Fruit fly (Drosophila melanogaster) whole organism, prepupa: ENCODE data around the gene CG43800.

Source experiments
- Blimp-1 ChIP-seq: fragments of 200-800 bp; sonication (Bioruptor generic); optimal IDR thresholded peaks from 3 replicates; lab custom pipeline; 2017; ENCODE audit warnings: missing biosample characterization, missing genetic modification characterization, mild to moderate bottlenecking, moderate library complexity, missing genetic modification reagents
- CG10631 ChIP-seq: fragments of 200-800 bp; sonication (Bioruptor generic); optimal IDR thresholded peaks from 2 replicates; lab custom pipeline; 2016; ENCODE audit warnings: missing biosample characterization, missing genetic modification characterization
- CG10669 ChIP-seq: fragments of 200-800 bp; sonication (Bioruptor generic); optimal IDR thresholded peaks from 3 replicates; lab custom pipeline; 2018; ENCODE audit warnings: missing biosample characterization, mild to moderate bottlenecking, missing genetic modification characterization, moderate library complexity
- CG11294 ChIP-seq: fragments of 200-800 bp; sonication (Bioruptor generic); IDR thresholded peaks from 2 replicates; pipeline ENCODE4 v1.3.6; 2022; ENCODE audit warnings: missing biosample characterization, missing genetic modification characterization
- CG15336 ChIP-seq: fragments of 200-800 bp; sonication (Bioruptor generic); IDR thresholded peaks from 2 replicates; pipeline ENCODE4 v1.3.6; 2022; ENCODE audit warnings: missing biosample characterization, missing genetic modification characterization
- CG1621 ChIP-seq: fragments of 200-800 bp; sonication (Bioruptor generic); optimal IDR thresholded peaks from 3 replicates; lab custom pipeline; 2018; ENCODE audit warnings: missing biosample characterization, mild to moderate bottlenecking, missing genetic modification characterization
- CG3032 ChIP-seq: fragments of 200-800 bp; optimal IDR thresholded peaks from 2 replicates; lab custom pipeline; 2019; ENCODE audit warnings: missing biosample characterization, mild to moderate bottlenecking, missing genetic modification characterization, moderate library complexity
- CG32006 ChIP-seq: fragments of 200-800 bp; sonication (Bioruptor generic); optimal IDR thresholded peaks from 3 replicates; lab custom pipeline; 2017; ENCODE audit warnings: missing biosample characterization, mild to moderate bottlenecking, missing genetic modification characterization
- CG3919 ChIP-seq: fragments of 200-800 bp; sonication (Bioruptor generic); optimal IDR thresholded peaks from 3 replicates; lab custom pipeline; 2016; ENCODE audit warnings: missing biosample characterization, missing genetic modification characterization
- CG4318 ChIP-seq: fragments of 200-800 bp; sonication (Bioruptor generic); optimal IDR thresholded peaks from 3 replicates; lab custom pipeline; 2017; ENCODE audit warnings: missing biosample characterization, mild to moderate bottlenecking, missing genetic modification characterization
- CG6792 ChIP-seq: fragments of 200-800 bp; sonication (Bioruptor generic); optimal IDR thresholded peaks from 3 replicates; lab custom pipeline; 2016; ENCODE audit warnings: missing biosample characterization, missing genetic modification characterization
- CG6854 ChIP-seq: fragments of 200-800 bp; sonication (Bioruptor generic); optimal IDR thresholded peaks from 2 replicates; lab custom pipeline; 2017; ENCODE audit warnings: missing biosample characterization, mild to moderate bottlenecking, missing genetic modification characterization
- CG8119 ChIP-seq: fragments of 200-800 bp; sonication (Bioruptor generic); IDR thresholded peaks from 3 replicates; pipeline ENCODE4 v1.3.6; 2022; ENCODE audit warnings: missing biosample characterization, missing genetic modification characterization
- CG8319 ChIP-seq: fragments of 200-800 bp; sonication (Bioruptor generic); optimal IDR thresholded peaks from 3 replicates; lab custom pipeline; 2016; ENCODE audit warnings: missing biosample characterization, missing genetic modification characterization
- CG8632 ChIP-seq: fragments of 200-800 bp; sonication (Bioruptor generic); optimal IDR thresholded peaks from 3 replicates; lab custom pipeline; 2016; ENCODE audit warnings: missing biosample characterization, missing genetic modification characterization
- CG9139 ChIP-seq: fragments of 200-800 bp; sonication (Bioruptor generic); optimal IDR thresholded peaks from 3 replicates; lab custom pipeline; 2017; ENCODE audit warnings: missing biosample characterization, mild to moderate bottlenecking, missing genetic modification characterization
- Eip75B ChIP-seq: fragments of 200-800 bp; sonication (Bioruptor generic); optimal IDR thresholded peaks from 3 replicates; lab custom pipeline; 2016; ENCODE audit warnings: missing biosample characterization, missing genetic modification characterization
- Eip78C ChIP-seq: fragments of 200-800 bp; sonication (Bioruptor generic); peaks from one replicate; lab custom pipeline; 2016; ENCODE audit warnings: missing biosample characterization, missing genetic modification characterization
- Gug ChIP-seq: fragments of 200-800 bp; sonication (Bioruptor generic); IDR thresholded peaks from 2 replicates; pipeline ENCODE4 v1.3.6; 2022; ENCODE audit warnings: missing biosample characterization, missing genetic modification characterization
- Hr38 ChIP-seq: sonication (Bioruptor generic); optimal IDR thresholded peaks from 2 replicates; lab custom pipeline; 2016; ENCODE audit warnings: missing biosample characterization, missing genetic modification characterization
- Hr39 ChIP-seq: fragments of 200-800 bp; sonication (Bioruptor generic); optimal IDR thresholded peaks from 2 replicates; lab custom pipeline; 2016; ENCODE audit warnings: missing biosample characterization, missing genetic modification characterization
- Hr4 ChIP-seq: fragments of 200-800 bp; sonication (Bioruptor generic); optimal IDR thresholded peaks from 3 replicates; lab custom pipeline; 2016; ENCODE audit warnings: missing biosample characterization, missing genetic modification characterization
- Met ChIP-seq: fragments of 200-800 bp; sonication (Bioruptor generic); optimal IDR thresholded peaks from 3 replicates; lab custom pipeline; 2016; ENCODE audit warnings: missing biosample characterization, missing genetic modification characterization
- Smox ChIP-seq: fragments of 200-800 bp; sonication (Bioruptor generic); optimal IDR thresholded peaks from 3 replicates; lab custom pipeline; 2016; ENCODE audit warnings: missing biosample characterization, missing genetic modification characterization
- Sox14 ChIP-seq: fragments of 200-800 bp; sonication (Bioruptor generic); optimal IDR thresholded peaks from 3 replicates; lab custom pipeline; 2016; ENCODE audit warnings: missing biosample characterization, missing genetic modification characterization
- Sox15 ChIP-seq: fragments of 200-800 bp; sonication (Bioruptor generic); optimal IDR thresholded peaks from 3 replicates; lab custom pipeline; 2016; ENCODE audit warnings: missing biosample characterization, missing genetic modification characterization
- achi ChIP-seq: fragments of 200-800 bp; sonication (Bioruptor generic); optimal IDR thresholded peaks from 3 replicates; lab custom pipeline; 2016; ENCODE audit warnings: missing biosample characterization, missing genetic modification characterization
- cyc ChIP-seq: fragments of 200-800 bp; sonication (Bioruptor generic); optimal IDR thresholded peaks from 3 replicates; lab custom pipeline; 2016; ENCODE audit warnings: missing biosample characterization, missing genetic modification characterization
- eg ChIP-seq: fragments of 200-800 bp; sonication (Bioruptor generic); IDR thresholded peaks from 3 replicates; pipeline ENCODE4 v1.3.6; 2022; ENCODE audit warnings: missing biosample characterization, missing genetic modification characterization
- esn ChIP-seq: fragments of 200-800 bp; sonication (Bioruptor generic); optimal IDR thresholded peaks from 2 replicates; lab custom pipeline; 2016; ENCODE audit warnings: missing biosample characterization, mild to moderate bottlenecking, missing genetic modification characterization, moderate library complexity
- fd59A ChIP-seq: fragments of 200-800 bp; sonication (Bioruptor generic); optimal IDR thresholded peaks from 2 replicates; lab custom pipeline; 2017; ENCODE audit warnings: missing biosample characterization, mild to moderate bottlenecking, missing genetic modification characterization, missing genetic modification reagents
- fd85E ChIP-seq: fragments of 200-800 bp; sonication (Bioruptor generic); optimal IDR thresholded peaks from 3 replicates; lab custom pipeline; 2016; ENCODE audit warnings: missing biosample characterization, missing genetic modification characterization
- lz ChIP-seq: fragments of 200-800 bp; sonication (Bioruptor generic); optimal IDR thresholded peaks from 3 replicates; lab custom pipeline; 2016; ENCODE audit warnings: missing biosample characterization, missing genetic modification characterization
- pdm3 ChIP-seq: fragments of 200-800 bp; sonication (Bioruptor generic); optimal IDR thresholded peaks from 3 replicates; lab custom pipeline; 2016; ENCODE audit warnings: missing biosample characterization, missing genetic modification characterization
- salr ChIP-seq, 2 experiments: fragments of 200-800 bp; sonication (Bioruptor generic); optimal IDR thresholded peaks; 3 replicates each; lab custom pipeline; 2016 to 2018; ENCODE audit warnings: missing biosample characterization in 2 of 2, missing genetic modification characterization in 2 of 2, mild to moderate bottlenecking in 1 of 2
- ss ChIP-seq, 2 experiments: fragments of 200-800 bp; sonication (Bioruptor generic); optimal IDR thresholded peaks; 2 replicates in 1 of 2; 3 replicates in 1 of 2; lab custom pipeline; 2017 to 2018; ENCODE audit warnings: mild to moderate bottlenecking in 2 of 2, missing biosample characterization in 2 of 2, missing genetic modification characterization in 2 of 2, moderate library complexity in 1 of 2
- svp ChIP-seq: fragments of 200-800 bp; sonication (Bioruptor generic); peaks from one replicate; lab custom pipeline; 2016; ENCODE audit warnings: missing biosample characterization, missing genetic modification characterization
- topi ChIP-seq: fragments of 200-800 bp; sonication (Bioruptor generic); optimal IDR thresholded peaks from 3 replicates; lab custom pipeline; 2016; ENCODE audit warnings: missing biosample characterization, missing genetic modification characterization

Gene CG43800

dm6 chr2L:7270270-7270669 is 37.7 kb upstream of the CG43800 start (continued):
- TF ChIP-seq CG3032 (tag; lab: Kevin White, UChicago) (no peak), achi (GFP tag; lab: Kevin White, UChicago) (peak; percentile 17), CG4318 (no peak), Sox14 (GFP tag; lab: Kevin White, UChicago) (peak; percentile 25), CG8119 (GFP tag; lab: Robert Waterston, UW) (0 out of 3 replicates have a peak, but pooled peaks have one; percentile 37), Hr4 (GFP tag; lab: Kevin White, UChicago) (peak; percentile 46), CG3919 (GFP tag; lab: Kevin White, UChicago) (peak; percentile 47), CG10631 (GFP tag; lab: Kevin White, UChicago) (peak; percentile 15), CG6854 (no peak), lz (GFP tag; lab: Kevin White, UChicago) (no peak), pdm3 (GFP tag; lab: Kevin White, UChicago) (peak; percentile 22), svp (GFP tag; lab: Kevin White, UChicago) (no peak), ss (GFP tag; optimal IDR thresholded peaks at IDR 0.05; lab: Kevin White, UChicago) (no peak)

- peak; percentile 27; the same call in 1 of the 2 replicates for TF ChIP-seq CG15336 (GFP tag; lab: Robert Waterston, UW)
- TF ChIP-seq Smox (GFP tag; lab: Kevin White, UChicago): no peak
- TF ChIP-seq Sox14 (GFP tag; lab: Kevin White, UChicago): no peak
- TF ChIP-seq eg (GFP tag; lab: Robert Waterston, UW): peak; percentile 54; the same call in 1 of the 3 replicates
- TF ChIP-seq Hr4 (GFP tag; lab: Kevin White, UChicago): peak; percentile 38
- TF ChIP-seq CG32006 (GFP tag; lab: Kevin White, UChicago): peak; percentile 36
Measured at dm6 chr2L:7265970-7266369, 33.4 kb upstream of the CG43800 start.

dm6 chr2L:7264885-7265540 is 32.4 kb upstream of the CG43800 start:
- TF ChIP-seq CG10669 (GFP tag; lab: Kevin White, UChicago): no peak
- TF ChIP-seq CG10631 (GFP tag; lab: Kevin White, UChicago): no peak
- no peak for TF ChIP-seq CG1621 (tag; lab: Kevin White, UChicago)
- no peak for TF ChIP-seq Gug (GFP tag; lab: Robert Waterston, UW)

dm6 chr2L:7264396-7264795 is 31.8 kb upstream of the CG43800 start:
- peak; percentile 30 for TF ChIP-seq Eip78C
- peak; percentile 0 for TF ChIP-seq Hr4 (GFP tag; lab: Kevin White, UChicago)
- TF ChIP-seq svp (GFP tag; lab: Kevin White, UChicago): peak; percentile 37
- peak; percentile 15 for TF ChIP-seq CG32006 (GFP tag; lab: Kevin White, UChicago)
- TF ChIP-seq fd85E (GFP tag; lab: Kevin White, UChicago): no peak

dm6 chr2L:7262580-7262979 is 30.0 kb upstream of the CG43800 start:
- no peak for TF ChIP-seq CG9139 (GFP tag; lab: Kevin White, UChicago)
- TF ChIP-seq CG11294 (GFP tag; lab: Robert Waterston, UW): no peak

dm6 chr2L:7261989-7262388 is 29.4 kb upstream of the CG43800 start:
- TF ChIP-seq ss (GFP tag; optimal IDR thresholded peaks at IDR 0.05; lab: Kevin White, UChicago) (no peak), svp (GFP tag; lab: Kevin White, UChicago) (peak; percentile 85), CG15336 (GFP tag; lab: Robert Waterston, UW) (peak; percentile 15; the same call in 1 of the 2 replicates), CG8319 (no peak), fd59A (GFP tag; lab: Kevin White, UChicago) (no peak), Met (GFP tag; lab: Kevin White, UChicago) (peak; percentile 74), achi (GFP tag; lab: Kevin White, UChicago) (peak; percentile 24), esn (peak; percentile 83), Sox14 (GFP tag; lab: Kevin White, UChicago) (peak; percentile 58), Blimp-1 (no peak), CG3919 (GFP tag; lab: Kevin White, UChicago) (peak; percentile 34), pdm3 (GFP tag; lab: Kevin White, UChicago) (peak; percentile 47), Sox15 (GFP tag; lab: Kevin White, UChicago) (peak; percentile 13), topi (peak; percentile 73), Hr39 (GFP tag; lab: Kevin White, UChicago) (peak; percentile 74), CG6792 (GFP tag; lab: Kevin White, UChicago) (peak; percentile 47), CG1621 (tag; lab: Kevin White, UChicago) (no peak), salr (GFP tag; optimal IDR thresholded peaks at IDR 0.05; lab: Kevin White, UChicago) (no peak), fd85E (GFP tag; lab: Kevin White, UChicago) (no peak), CG9139 (GFP tag; lab: Kevin White, UChicago) (no peak), cyc (GFP tag; lab: Kevin White, UChicago) (peak; percentile 72), CG8632 (GFP tag; lab: Kevin White, UChicago) (peak; percentile 57), Eip75B (peak; percentile 26), Hr38 (GFP tag; lab: Kevin White, UChicago) (no peak), CG10631 (GFP tag; lab: Kevin White, UChicago) (peak; percentile 14)
